Worm (Caenorhabditis elegans) whole organism, L3 larva: Measurements from ENCODE around the gene M117.6.

Experiments used
- ZK546.5 ChIP-seq: sonication (generic microtip); optimal IDR thresholded peaks from 2 replicates; lab custom pipeline; 2017; ENCODE audit warnings: missing biosample characterization, missing genetic modification characterization
- aly-2 ChIP-seq: fragments of 150-350 bp; optimal IDR thresholded peaks from 2 replicates; lab custom pipeline; 2014; ENCODE audit warnings: missing biosample characterization, missing genetic modification characterization
- ceh-28 ChIP-seq: fragments of 150-350 bp; optimal IDR thresholded peaks from 2 replicates; lab custom pipeline; 2014; ENCODE audit warnings: missing biosample characterization, missing genetic modification reagents, missing genetic modification characterization
- ceh-82 ChIP-seq: fragments of 150-350 bp; optimal IDR thresholded peaks from 2 replicates; lab custom pipeline; 2014; ENCODE audit warnings: missing biosample characterization, missing genetic modification characterization
- ceh-9 ChIP-seq: sonication (generic microtip); optimal IDR thresholded peaks from 2 replicates; lab custom pipeline; 2018; ENCODE audit warnings: missing biosample characterization, missing genetic modification characterization
- egl-5 ChIP-seq: fragments of 150-350 bp; optimal IDR thresholded peaks from 2 replicates; lab custom pipeline; 2017; ENCODE audit warnings: missing biosample characterization, missing genetic modification reagents, missing genetic modification characterization, inconsistent platforms
- elt-2 ChIP-seq: sonication (generic microtip); optimal IDR thresholded peaks from 2 replicates; lab custom pipeline; 2016; ENCODE audit warnings: missing genetic modification reagents, mild to moderate bottlenecking, missing genetic modification characterization, missing compliant biosample characterization
- elt-3 ChIP-seq, 3 experiments: fragments of 150-350 bp in 1 of 3; sonication (generic microtip) in 2 of 3; optimal IDR thresholded peaks; 2 replicates in 2 of 3; 4 replicates in 1 of 3; lab custom pipeline; 2014 to 2017; ENCODE audit warnings: missing biosample characterization in 3 of 3, missing genetic modification characterization in 3 of 3
- eor-1 ChIP-seq, 2 experiments: fragments of 150-350 bp; optimal IDR thresholded peaks; 2 replicates each; lab custom pipeline; 2014 to 2018; ENCODE audit warnings: missing biosample characterization in 2 of 2, missing genetic modification characterization in 2 of 2
- fkh-10 ChIP-seq: sonication (generic microtip); optimal IDR thresholded peaks from 2 replicates; lab custom pipeline; 2017; ENCODE audit warnings: missing biosample characterization, missing genetic modification reagents, missing genetic modification characterization
- fkh-2 ChIP-seq: fragments of 150-350 bp; optimal IDR thresholded peaks from 2 replicates; lab custom pipeline; 2014; ENCODE audit warnings: missing biosample characterization, missing genetic modification reagents, missing genetic modification characterization
- fos-1 ChIP-seq: fragments of 150-350 bp; optimal IDR thresholded peaks from 2 replicates; lab custom pipeline; 2014; ENCODE audit warnings: missing biosample characterization, missing genetic modification characterization
- hmg-11 ChIP-seq: sonication (generic microtip); optimal IDR thresholded peaks from 2 replicates; lab custom pipeline; 2016; ENCODE audit warnings: missing genetic modification characterization, missing compliant biosample characterization
- jun-1 ChIP-seq: fragments of 150-350 bp; optimal IDR thresholded peaks from 2 replicates; lab custom pipeline; 2014; ENCODE audit warnings: missing biosample characterization, missing genetic modification reagents, missing genetic modification characterization
- lin-15B ChIP-seq: fragments of 150-350 bp; optimal IDR thresholded peaks from 2 replicates; lab custom pipeline; 2014; ENCODE audit warnings: missing biosample characterization, missing genetic modification characterization
- lin-39 ChIP-seq: fragments of 150-350 bp; optimal IDR thresholded peaks from 2 replicates; lab custom pipeline; 2018; ENCODE audit warnings: missing biosample characterization, missing genetic modification reagents, missing genetic modification characterization
- mdl-1 ChIP-seq: fragments of 150-350 bp; optimal IDR thresholded peaks from 2 replicates; lab custom pipeline; 2014; ENCODE audit warnings: missing biosample characterization, missing genetic modification characterization
- nhr-12 ChIP-seq: fragments of 150-350 bp; optimal IDR thresholded peaks from 2 replicates; lab custom pipeline; 2014; ENCODE audit warnings: missing biosample characterization, missing genetic modification characterization
- nhr-23 ChIP-seq: fragments of 150-350 bp; optimal IDR thresholded peaks from 2 replicates; lab custom pipeline; 2014; ENCODE audit warnings: missing biosample characterization, missing genetic modification reagents, missing genetic modification characterization
- nhr-25 ChIP-seq: sonication (generic microtip); optimal IDR thresholded peaks from 2 replicates; lab custom pipeline; 2017; ENCODE audit warnings: missing biosample characterization, missing genetic modification characterization
- nhr-28 ChIP-seq: fragments of 150-350 bp; optimal IDR thresholded peaks from 2 replicates; lab custom pipeline; 2014; ENCODE audit warnings: missing biosample characterization, missing genetic modification characterization
- nhr-43 ChIP-seq: sonication (generic microtip); optimal IDR thresholded peaks from 2 replicates; lab custom pipeline; 2016; ENCODE audit warnings: mild to moderate bottlenecking, missing genetic modification characterization, missing compliant biosample characterization; ENCODE audit not compliant: poor library complexity, severe bottlenecking
- nhr-67 ChIP-seq: fragments of 150-350 bp; optimal IDR thresholded peaks from 2 replicates; lab custom pipeline; 2014; ENCODE audit warnings: missing biosample characterization, missing genetic modification characterization
- nhr-76 ChIP-seq: fragments of 150-350 bp; sonication (generic microtip); optimal IDR thresholded peaks from 5 replicates; lab custom pipeline; 2014; ENCODE audit warnings: missing biosample characterization, missing genetic modification characterization
- nhr-77 ChIP-seq: fragments of 150-350 bp; optimal IDR thresholded peaks from 2 replicates; lab custom pipeline; 2014; ENCODE audit warnings: missing biosample characterization, missing genetic modification characterization
- pha-4 ChIP-seq: fragments of 150-350 bp; optimal IDR thresholded peaks from 2 replicates; lab custom pipeline; 2014; ENCODE audit warnings: missing biosample characterization, missing genetic modification reagents, missing genetic modification characterization
- pqm-1 ChIP-seq: fragments of 150-350 bp; optimal IDR thresholded peaks from 2 replicates; lab custom pipeline; 2017; ENCODE audit warnings: missing biosample characterization, missing genetic modification characterization, inconsistent platforms
- sea-2 ChIP-seq: fragments of 150-350 bp; sonication (generic microtip); optimal IDR thresholded peaks from 4 replicates; lab custom pipeline; 2014; ENCODE audit warnings: missing biosample characterization, missing genetic modification reagents, missing genetic modification characterization
- skn-1 ChIP-seq: fragments of 150-350 bp; optimal IDR thresholded peaks from 2 replicates; lab custom pipeline; 2014; ENCODE audit warnings: missing biosample characterization, missing genetic modification characterization
- snpc-4 ChIP-seq: fragments of 150-350 bp; optimal IDR thresholded peaks from 2 replicates; lab custom pipeline; 2014; ENCODE audit warnings: missing biosample characterization, missing genetic modification characterization
- unc-62 ChIP-seq: fragments of 150-350 bp; sonication (generic microtip); optimal IDR thresholded peaks from 4 replicates; lab custom pipeline; 2014; ENCODE audit warnings: missing biosample characterization, missing genetic modification reagents, missing genetic modification characterization
- zag-1 ChIP-seq: fragments of 150-350 bp; optimal IDR thresholded peaks from 2 replicates; lab custom pipeline; 2014; ENCODE audit warnings: missing biosample characterization, missing genetic modification characterization

M117.6 gene

DNA sequence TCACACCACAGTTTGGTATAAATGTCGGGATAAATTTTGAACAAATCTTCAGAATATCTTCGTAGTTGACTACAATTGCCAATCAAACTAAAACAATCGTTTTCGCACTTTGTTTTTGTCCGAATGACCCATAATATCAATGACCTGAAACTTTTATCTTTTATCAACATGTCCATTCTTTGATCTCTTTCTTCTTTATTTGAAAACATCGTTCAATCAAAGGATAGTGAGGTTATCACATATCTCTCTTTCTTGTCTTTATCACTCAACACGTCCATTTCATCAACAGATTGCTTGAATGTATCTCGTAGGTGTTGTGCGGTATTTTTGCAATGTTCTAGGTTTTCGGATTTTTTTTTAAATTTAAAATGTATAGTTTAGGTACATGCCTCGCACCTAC lies 18.9 kb downstream of the M117.6 start:
- peak; percentile 28 for TF ChIP-seq nhr-25 (tag; lab: Kevin White, UChicago)
- peak; percentile 69 for TF ChIP-seq nhr-43
- TF ChIP-seq elt-2 (tag; lab: Kevin White, UChicago): no peak
- peak; percentile 84 for TF ChIP-seq nhr-23 (tag; lab: Kevin White, UChicago)
- peak in 2 of 3 experiments; percentile 42 to 67 for TF ChIP-seq elt-3 (tag; optimal IDR thresholded peaks at IDR 0.05; lab: Kevin White, UChicago)
- no peak for TF ChIP-seq ceh-82
- TF ChIP-seq, all 47 proteins: peak for 4

DNA sequence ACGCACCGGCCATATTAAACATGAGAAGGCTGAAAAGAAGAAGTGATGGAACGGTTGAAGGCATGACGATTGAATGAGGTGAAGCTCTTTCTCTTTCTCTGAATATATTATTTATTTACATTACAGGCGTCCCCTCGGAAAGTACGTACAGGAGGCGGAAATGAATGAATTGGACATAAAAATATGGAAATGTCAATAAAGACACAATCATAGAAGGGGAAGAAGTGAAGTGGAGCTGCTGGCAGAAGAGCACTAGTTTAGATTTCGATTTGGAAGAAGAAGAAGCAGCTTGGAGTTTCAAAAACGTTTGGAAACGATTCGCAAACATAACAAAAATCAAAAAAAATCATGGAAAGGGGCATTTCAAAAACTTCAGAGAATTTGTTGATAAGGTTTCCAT lies 23.9 kb downstream of the M117.6 start, which contains the start of gene H01G02.1:
TSS of gene H01G02.1 (minus strand) at position 101 of the 400 bp plus-strand sequence.
- TF ChIP-seq nhr-25 (tag; lab: Kevin White, UChicago): no peak
- TF ChIP-seq ceh-82: no peak
- no peak for TF ChIP-seq sea-2 (GFP tag; lab: Kevin White, UChicago)

DNA sequence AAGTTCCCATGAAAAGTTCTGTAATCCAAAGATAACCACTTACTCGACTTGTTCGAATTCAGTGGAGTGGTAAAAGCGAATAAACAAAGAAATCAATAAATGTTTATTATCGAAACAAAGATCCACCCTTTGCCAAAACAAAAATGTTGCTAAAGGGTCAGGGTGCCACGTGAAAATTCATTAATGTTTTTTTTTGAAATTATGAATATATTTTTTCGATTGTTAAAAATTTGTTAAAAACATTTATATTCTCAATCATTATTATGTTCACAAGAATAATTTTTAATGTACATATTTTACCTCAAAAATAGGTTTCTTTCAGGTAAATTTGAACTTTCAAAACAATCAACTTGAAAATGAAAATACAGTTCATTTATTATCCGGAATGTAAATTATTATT lies 24.9 kb downstream of the M117.6 start, which contains the start of gene H01G02.4:
TSS of gene H01G02.4 (minus strand) at position 101 of the 400 bp plus-strand sequence.
- no peak for TF ChIP-seq nhr-25 (tag; lab: Kevin White, UChicago)
- TF ChIP-seq nhr-12 (tag; lab: Kevin White, UChicago): no peak
- no peak for TF ChIP-seq fos-1
- TF ChIP-seq lin-39 (tag; lab: Kevin White, UChicago): no peak
- no peak for TF ChIP-seq aly-2 (tag; lab: Kevin White, UChicago)
- no peak for TF ChIP-seq fkh-10
- TF ChIP-seq nhr-28 (tag; lab: Kevin White, UChicago): no peak
- TF ChIP-seq unc-62 (GFP tag; lab: Kevin White, UChicago): no peak
- TF ChIP-seq hmg-11 (tag; lab: Kevin White, UChicago): no peak
- TF ChIP-seq ZK546.5: no peak
- no peak for TF ChIP-seq ceh-28 (tag; lab: Kevin White, UChicago)
- no peak for TF ChIP-seq nhr-76
- TF ChIP-seq nhr-23 (tag; lab: Kevin White, UChicago): no peak
- TF ChIP-seq elt-3 (tag; optimal IDR thresholded peaks at IDR 0.05; lab: Kevin White, UChicago): no peak
- no peak for TF ChIP-seq eor-1 (tag; optimal IDR thresholded peaks at IDR 0.05; lab: Kevin White, UChicago)
- no peak for TF ChIP-seq nhr-67 (tag; lab: Kevin White, UChicago)
- TF ChIP-seq pqm-1 (tag; lab: Kevin White, UChicago): no peak
- no peak for TF ChIP-seq elt-2 (tag; lab: Kevin White, UChicago)
- no peak for TF ChIP-seq mdl-1 (tag; lab: Kevin White, UChicago)
- TF ChIP-seq nhr-43: no peak

DNA sequence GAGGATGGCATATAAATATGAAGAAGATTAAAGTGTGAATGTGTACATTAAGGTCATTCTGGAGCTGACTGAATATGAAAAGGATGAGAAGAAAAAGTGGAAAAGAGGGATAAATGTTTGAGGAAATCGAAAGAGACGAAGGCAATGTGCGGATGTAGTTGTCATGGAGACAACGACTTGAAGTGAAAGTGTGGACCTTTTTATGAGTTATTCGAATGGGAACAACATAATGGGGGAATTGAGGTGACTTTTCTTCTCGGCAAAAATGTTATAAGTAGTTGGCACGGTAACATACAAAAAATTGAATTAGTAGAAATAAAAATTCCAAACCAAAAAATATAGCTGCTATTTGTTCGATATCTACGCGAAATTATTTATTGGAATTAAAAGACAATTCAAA lies 26.8 kb downstream of the M117.6 start, which contains the start of gene dyf-18:
TSS of gene dyf-18 (minus strand) at position 101 of the 400 bp plus-strand sequence.
- TF ChIP-seq jun-1 (tag; lab: Kevin White, UChicago) (no peak), pha-4 (tag; lab: Kevin White, UChicago) (no peak), fkh-2 (tag; lab: Kevin White, UChicago) (no peak), hmg-11 (tag; lab: Kevin White, UChicago) (no peak), snpc-4 (tag; lab: Kevin White, UChicago) (no peak), nhr-77 (tag; lab: Kevin White, UChicago) (no peak), ceh-9 (tag; lab: Kevin White, UChicago) (no peak)

DNA sequence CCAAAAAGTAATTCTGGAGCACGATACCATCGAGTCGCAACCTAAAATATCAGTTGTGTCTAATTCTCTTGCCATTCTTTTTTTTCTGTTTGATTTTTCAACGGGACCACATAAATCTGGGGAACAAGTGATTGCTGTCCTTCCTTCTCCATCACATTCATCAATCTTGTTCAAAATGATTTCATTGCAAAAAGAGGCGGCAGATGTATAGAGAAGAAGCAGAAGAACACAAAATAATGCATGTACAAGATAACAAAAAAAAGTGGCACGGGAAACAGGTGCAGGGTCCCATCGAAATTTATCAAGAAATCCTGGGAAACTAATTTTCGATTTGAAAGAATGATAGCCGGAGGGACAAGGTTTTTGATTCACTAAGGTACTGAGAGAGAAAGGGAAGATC lies 28.7 kb downstream of the M117.6 start:
- TF ChIP-seq lin-39 (tag; lab: Kevin White, UChicago) (no peak), zag-1 (tag; lab: Kevin White, UChicago) (no peak), egl-5 (peak; percentile 69), mdl-1 (tag; lab: Kevin White, UChicago) (no peak), lin-15B (tag; lab: Kevin White, UChicago) (no peak), ceh-9 (tag; lab: Kevin White, UChicago) (no peak)

DNA sequence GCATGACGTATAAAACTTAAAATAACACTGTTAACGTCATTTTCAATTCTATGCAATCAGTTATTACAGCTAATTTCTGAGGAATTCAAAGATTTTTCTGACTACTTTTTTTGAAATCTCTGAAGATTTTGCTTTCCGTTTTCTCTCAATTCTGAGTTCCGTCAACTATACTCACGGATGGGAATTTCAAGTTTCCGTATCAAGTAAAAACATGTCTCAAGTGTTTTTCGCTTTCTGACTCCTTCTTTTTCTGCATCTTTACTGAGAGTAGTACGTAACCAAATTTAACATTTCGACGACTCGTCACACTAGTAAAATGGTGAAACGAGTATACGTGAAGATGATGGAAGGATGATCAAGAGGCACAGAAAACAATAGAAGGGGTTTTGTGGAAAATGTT lies 31.1 kb downstream of the M117.6 start:
- TF ChIP-seq fkh-10 (peak; percentile 75), skn-1 (tag; lab: Kevin White, UChicago) (no peak)
